Fruit fly (Drosophila melanogaster) whole organism, wandering third instar larva: ENCODE measurements around the gene Cad88C.

Experiments
- Myc ChIP-seq: fragments of >200 bp; optimal IDR thresholded peaks from 2 replicates; lab custom pipeline; 2017
- Vsx2 ChIP-seq: fragments of 200-300, 225-300 bp; sonication (Bioruptor generic); optimal IDR thresholded peaks from 2 replicates; lab custom pipeline; 2018; ENCODE audit warnings: missing biosample characterization, missing genetic modification characterization; ENCODE audit not compliant: partially characterized antibody
- jim ChIP-seq: fragments of 175-275, 200-325 bp; sonication (Bioruptor generic); optimal IDR thresholded peaks from 2 replicates; lab custom pipeline; 2016; ENCODE audit warnings: missing biosample characterization, mild to moderate bottlenecking, missing genetic modification characterization
- pan ChIP-seq: fragments of >200 bp; optimal IDR thresholded peaks from 2 replicates; lab custom pipeline; 2017
- sage ChIP-seq: fragments of 200-800 bp; sonication (Bioruptor generic); optimal IDR thresholded peaks from 2 replicates; lab custom pipeline; 2016; ENCODE audit warnings: missing biosample characterization, mild to moderate bottlenecking, missing genetic modification characterization

DNA sequence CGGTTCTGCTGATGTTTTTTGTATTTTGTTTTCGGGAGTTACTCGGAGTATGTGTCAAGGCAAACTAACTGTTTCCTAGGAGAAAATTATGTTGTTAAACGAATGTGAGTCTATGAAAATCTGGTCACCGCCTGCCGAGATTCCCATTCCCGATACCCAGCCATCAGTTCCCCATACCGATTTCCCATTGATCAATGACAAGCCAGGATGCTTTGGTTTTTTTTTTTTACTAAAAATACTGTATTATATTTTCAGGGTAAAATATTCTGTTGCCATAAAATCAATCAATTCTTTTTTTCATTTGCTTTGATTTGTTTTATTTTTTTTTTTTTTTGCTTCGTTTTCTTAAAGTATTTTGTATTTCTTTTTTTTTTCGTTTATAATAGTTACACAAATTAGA is 12.2 kb downstream of the Cad88C start, which contains the start of gene CG7886:
- TF ChIP-seq sage (GFP tag; lab: Kevin White, UChicago) (no peak), Vsx2 (no peak), pan (lab: Kevin White, UChicago) (no peak), Myc (lab: Kevin White, UChicago) (no peak), jim (no peak)
